Worm (Caenorhabditis elegans) whole organism, L3 larva: ENCODE results near the gene ZK1248.11.
A peak's percentile ranks its signal among the peaks of the same experiment; 100 is the strongest.

Experiments used
- lin-39 ChIP-seq: fragments of 150-350 bp; optimal IDR thresholded peaks from 2 replicates; lab custom pipeline; 2018; ENCODE audit warnings: missing biosample characterization, missing genetic modification reagents, missing genetic modification characterization
- nfya-1 ChIP-seq: sonication (generic microtip); optimal IDR thresholded peaks from 2 replicates; lab custom pipeline; 2017; ENCODE audit warnings: missing genetic modification characterization, mild to moderate bottlenecking, missing compliant biosample characterization, antibody characterized with exemption, moderate library complexity; ENCODE audit not compliant: insufficient read depth
- nhr-23 ChIP-seq: fragments of 150-350 bp; optimal IDR thresholded peaks from 2 replicates; lab custom pipeline; 2014; ENCODE audit warnings: missing biosample characterization, missing genetic modification reagents, missing genetic modification characterization
- pqm-1 ChIP-seq: fragments of 150-350 bp; optimal IDR thresholded peaks from 2 replicates; lab custom pipeline; 2017; ENCODE audit warnings: missing biosample characterization, missing genetic modification characterization, inconsistent platforms

The ZK1248.11 gene

ce11 chrII:5779866-5780265 lies 48.5 kb downstream of the ZK1248.11 start (continued):
- no peak for TF ChIP-seq nhr-23 (tag; lab: Kevin White, UChicago)
- TF ChIP-seq pqm-1 (tag; lab: Kevin White, UChicago): no peak
- peak; percentile 51 for TF ChIP-seq nfya-1 (tag; lab: Kevin White, UChicago)
- peak; percentile 1 for TF ChIP-seq lin-39 (tag; lab: Kevin White, UChicago)
